Worm (Caenorhabditis elegans): ENCODE results near the gene srg-9.

Gene srg-9

ce11 chrIII:6210215-6210822 is 46.3 kb downstream of the srg-9 start (continued):
- no peak for TF ChIP-seq nhr-27 (tag; optimal IDR thresholded peaks at IDR 0.05)
- TF ChIP-seq tbp1 (GFP tag; optimal IDR thresholded peaks at IDR 0.05): peak; percentile 73
- no peak for TF ChIP-seq egl-44 (GFP tag; IDR thresholded peaks at IDR 0.05)
- no peak for TF ChIP-seq F10E7.11 (tag; optimal IDR thresholded peaks at IDR 0.05)
- no peak for TF ChIP-seq mcd-1 (GFP tag; IDR thresholded peaks at IDR 0.05)
- peak; percentile 63 for TF ChIP-seq B0336.3 (GFP tag; IDR thresholded peaks at IDR 0.05)
- TF ChIP-seq C06A6.2 (GFP tag; conservative IDR thresholded peaks at IDR 0.05): no peak
- no peak for TF ChIP-seq unc-62 (GFP tag; optimal IDR thresholded peaks at IDR 0.05)
- TF ChIP-seq lag-1 (GFP tag; IDR thresholded peaks at IDR 0.05): no peak
- peak; percentile 90 for TF ChIP-seq snpc-4 (GFP tag; optimal IDR thresholded peaks at IDR 0.05)
- peak; percentile 85 to 93 (median 90) for TF ChIP-seq snpc-4 (tag; optimal IDR thresholded peaks at IDR 0.05)
- peak; percentile 69 for TF ChIP-seq snpc-3.4 (tag; optimal IDR thresholded peaks at IDR 0.05)
- no peak for TF ChIP-seq B0019.2 (GFP tag; conservative IDR thresholded peaks at IDR 0.05)
- no peak for TF ChIP-seq unc-130 (GFP tag; optimal IDR thresholded peaks at IDR 0.05)
- TF ChIP-seq F23B12.7 (tag; optimal IDR thresholded peaks at IDR 0.05; ENCODE audit: insufficient read depth): no peak
- no peak for TF ChIP-seq let-607 (tag; optimal IDR thresholded peaks at IDR 0.05)
- TF ChIP-seq ceh-100 (GFP tag; IDR thresholded peaks at IDR 0.05): no peak
- no peak for TF ChIP-seq nhr-179 (tag; optimal IDR thresholded peaks at IDR 0.05)
- TF ChIP-seq ztf-25 (GFP tag; IDR thresholded peaks at IDR 0.05): no peak
- no peak for TF ChIP-seq rpc-1 (optimal IDR thresholded peaks at IDR 0.05)
- peak; percentile 7 for TF ChIP-seq rpc-1 (tag; optimal IDR thresholded peaks at IDR 0.05)
- peak; percentile 66; the same call in 1 of the 2 replicates for TF ChIP-seq lin-26 (GFP tag; IDR thresholded peaks at IDR 0.05)
- no peak for TF ChIP-seq T26A5.8 (tag; optimal IDR thresholded peaks at IDR 0.05)
- no peak for TF ChIP-seq ama-1 (optimal IDR thresholded peaks at IDR 0.05)
- TF ChIP-seq ama-1 (GFP tag; optimal IDR thresholded peaks at IDR 0.05): peak in 1 of 2 experiments; percentile 35
- TF ChIP-seq bed-2 (GFP tag; IDR thresholded peaks at IDR 0.05): no peak
- TF ChIP-seq pbrm-1 (GFP tag; IDR thresholded peaks at IDR 0.05): no peak
- no peak for TF ChIP-seq F22D6.2 (tag; optimal IDR thresholded peaks at IDR 0.05)
- TF ChIP-seq snpc-1.3 (tag; optimal IDR thresholded peaks at IDR 0.05; ENCODE audit: insufficient read depth): peak; percentile 71
- no peak for TF ChIP-seq C17E4.6 (GFP tag; IDR thresholded peaks at IDR 0.05)
- no peak for TF ChIP-seq zfh-2 (GFP tag; conservative IDR thresholded peaks at IDR 0.05)
- TF ChIP-seq egrh-3 (GFP tag; IDR thresholded peaks at IDR 0.05): no peak
- 0 out of 2 replicates have a peak, but pooled peaks have one; percentile 9 for TF ChIP-seq lir-1 (GFP tag; conservative IDR thresholded peaks at IDR 0.05)
- TF ChIP-seq nfya-2 (GFP tag; IDR thresholded peaks at IDR 0.05): 0 out of 2 replicates have a peak, but pooled peaks have one; percentile 36
- no peak for TF ChIP-seq akir-1 (GFP tag; optimal IDR thresholded peaks at IDR 0.05)
- no peak for TF ChIP-seq aptf-3 (GFP tag; IDR thresholded peaks at IDR 0.05)
- TF ChIP-seq hmg-1.2 (GFP tag; IDR thresholded peaks at IDR 0.05): peak; percentile 86
- TF ChIP-seq xnd-1 (tag; optimal IDR thresholded peaks at IDR 0.05): peak; percentile 51
- TF ChIP-seq athp-1 (tag; optimal IDR thresholded peaks at IDR 0.05): peak; percentile 64

ce11 chrIII:6208984-6209383 is 47.6 kb downstream of the srg-9 start, which contains the start of gene C23G10.1:
C23G10.1 (plus strand) TSS chrIII:6209284.
- TF ChIP-seq F49E8.2 (tag; optimal IDR thresholded peaks at IDR 0.05; ENCODE audit: insufficient read depth) (peak; percentile 32), lag-1 (GFP tag; IDR thresholded peaks at IDR 0.05) (no peak)
